Fruit fly (Drosophila melanogaster): Measurements from ENCODE around the gene CG13144.

Gene CG13144

DNA sequence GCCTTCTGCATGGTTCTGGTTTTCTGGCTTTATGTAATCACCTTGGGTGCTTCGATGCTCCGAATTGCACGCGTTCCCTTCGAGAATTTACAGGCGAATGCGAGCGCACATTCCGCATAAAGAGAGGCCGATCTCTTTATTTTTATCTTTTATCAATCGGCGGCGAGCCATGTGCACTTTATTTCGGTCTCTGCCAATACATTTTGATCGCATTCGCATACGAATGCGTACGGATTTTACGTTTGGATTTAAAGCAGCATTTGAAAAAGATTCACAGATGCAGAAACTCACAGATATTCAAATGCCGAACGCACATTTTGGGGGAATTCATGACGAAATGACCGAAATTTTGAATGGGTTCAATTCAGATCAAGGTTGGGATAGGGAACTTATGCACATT lies at the start of gene CG13144:
Gene CG13144, minus strand, starts transcription at position 101 of the 400 bp plus-strand sequence.
- TF ChIP-seq usp (GFP tag; optimal IDR thresholded peaks at IDR 0.05) (no peak), Dll (optimal IDR thresholded peaks at IDR 0.05) (no peak), pan (optimal IDR thresholded peaks at IDR 0.05) (no peak), CG8478 (optimal IDR thresholded peaks at IDR 0.05) (no peak), EcR (GFP tag; optimal IDR thresholded peaks at IDR 0.05) (no peak), psq (optimal IDR thresholded peaks at IDR 0.05) (no peak)

dm6 chr2L:10539360-10539759 lies 48.1 kb upstream of the CG13144 start:
- TF ChIP-seq Dll (optimal IDR thresholded peaks at IDR 0.05) (no peak), pan (optimal IDR thresholded peaks at IDR 0.05) (no peak), EcR (GFP tag; optimal IDR thresholded peaks at IDR 0.05) (no peak), usp (GFP tag; optimal IDR thresholded peaks at IDR 0.05) (no peak), psq (optimal IDR thresholded peaks at IDR 0.05) (no peak), CG8478 (optimal IDR thresholded peaks at IDR 0.05) (no peak)

dm6 chr2L:10534022-10534421 lies 42.8 kb upstream of the CG13144 start, which contains the start of gene CG18302:
Gene CG18302 (plus strand): TSS chr2L:10534322.
- TF ChIP-seq usp (GFP tag; optimal IDR thresholded peaks at IDR 0.05) (no peak), pan (optimal IDR thresholded peaks at IDR 0.05) (no peak), psq (optimal IDR thresholded peaks at IDR 0.05) (no peak), Dll (optimal IDR thresholded peaks at IDR 0.05) (no peak), EcR (GFP tag; optimal IDR thresholded peaks at IDR 0.05) (no peak), CG8478 (optimal IDR thresholded peaks at IDR 0.05) (no peak)

- no peak for TF ChIP-seq CG8478 (optimal IDR thresholded peaks at IDR 0.05)
- no peak for TF ChIP-seq EcR (GFP tag; optimal IDR thresholded peaks at IDR 0.05)
- no peak for TF ChIP-seq Dll (optimal IDR thresholded peaks at IDR 0.05)
- TF ChIP-seq usp (GFP tag; optimal IDR thresholded peaks at IDR 0.05): no peak
- TF ChIP-seq pan (optimal IDR thresholded peaks at IDR 0.05): no peak
- TF ChIP-seq psq (optimal IDR thresholded peaks at IDR 0.05): no peak
These were observed 40.3 kb upstream of the CG13144 start, which contains the start of gene CG18301 for dm6 chr2L:10531521-10531920. Gene CG18301 (plus strand): TSS chr2L:10531821.

DNA sequence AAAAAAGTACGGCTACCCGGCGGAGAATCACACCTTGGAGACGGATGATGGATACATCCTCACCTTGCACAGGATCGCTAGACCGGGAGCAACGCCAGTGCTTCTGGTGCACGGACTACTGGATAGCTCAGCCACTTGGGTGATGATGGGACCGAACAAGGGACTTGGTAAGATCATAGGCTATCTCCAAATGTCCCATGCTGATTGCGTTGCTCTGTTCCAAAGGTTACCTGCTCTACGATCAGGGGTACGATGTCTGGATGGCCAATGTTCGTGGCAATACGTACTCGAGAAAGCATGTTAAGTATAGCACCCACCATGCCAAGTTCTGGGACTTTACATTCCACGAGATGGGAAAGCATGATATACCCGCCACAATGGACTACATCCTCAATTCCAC lies 38.8 kb upstream of the CG13144 start:
- no peak for TF ChIP-seq Dll (optimal IDR thresholded peaks at IDR 0.05)
- TF ChIP-seq CG8478 (optimal IDR thresholded peaks at IDR 0.05): no peak
- TF ChIP-seq psq (optimal IDR thresholded peaks at IDR 0.05): no peak
- no peak for TF ChIP-seq EcR (GFP tag; optimal IDR thresholded peaks at IDR 0.05)
- no peak for TF ChIP-seq pan (optimal IDR thresholded peaks at IDR 0.05)
- TF ChIP-seq usp (GFP tag; optimal IDR thresholded peaks at IDR 0.05): no peak

DNA sequence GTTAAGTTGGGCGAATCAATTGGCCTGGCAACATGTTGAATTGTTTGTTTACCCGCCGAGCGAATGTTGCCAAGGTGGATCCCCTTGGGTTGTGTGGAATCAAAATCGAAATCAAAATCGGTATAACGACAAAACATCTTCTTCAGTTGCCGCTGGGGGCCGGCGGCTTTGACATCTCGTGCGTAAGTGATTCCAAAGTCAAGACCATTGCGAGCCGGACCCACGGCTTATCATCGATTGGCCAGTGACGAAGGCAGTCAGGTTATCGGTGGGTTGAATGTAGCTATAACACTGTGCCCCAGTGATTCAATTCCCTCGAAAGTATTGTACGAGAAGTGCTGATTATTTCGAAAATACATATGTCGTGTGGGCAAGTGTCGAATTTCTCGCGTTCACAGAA lies 37.7 kb upstream of the CG13144 start:
- TF ChIP-seq pan (optimal IDR thresholded peaks at IDR 0.05) (no peak), Dll (optimal IDR thresholded peaks at IDR 0.05) (no peak), psq (optimal IDR thresholded peaks at IDR 0.05) (no peak), EcR (GFP tag; optimal IDR thresholded peaks at IDR 0.05) (no peak), CG8478 (optimal IDR thresholded peaks at IDR 0.05) (no peak), usp (GFP tag; optimal IDR thresholded peaks at IDR 0.05) (no peak)

dm6 chr2L:10526953-10527584 lies 35.8 kb upstream of the CG13144 start, which contains the start of gene Lip4:
Gene Lip4 (plus strand): TSS chr2L:10527572.
- TF ChIP-seq usp (GFP tag; optimal IDR thresholded peaks at IDR 0.05): no peak
- TF ChIP-seq pan (optimal IDR thresholded peaks at IDR 0.05): no peak
- no peak for TF ChIP-seq CG8478 (optimal IDR thresholded peaks at IDR 0.05)
- no peak for TF ChIP-seq EcR (GFP tag; optimal IDR thresholded peaks at IDR 0.05)
- TF ChIP-seq Dll (optimal IDR thresholded peaks at IDR 0.05): no peak
- TF ChIP-seq psq (optimal IDR thresholded peaks at IDR 0.05): no peak

- no peak for TF ChIP-seq Dll (optimal IDR thresholded peaks at IDR 0.05)
- no peak for TF ChIP-seq EcR (GFP tag; optimal IDR thresholded peaks at IDR 0.05)
- TF ChIP-seq psq (optimal IDR thresholded peaks at IDR 0.05): no peak
- TF ChIP-seq pan (optimal IDR thresholded peaks at IDR 0.05): no peak
- TF ChIP-seq CG8478 (optimal IDR thresholded peaks at IDR 0.05): no peak
- no peak for TF ChIP-seq usp (GFP tag; optimal IDR thresholded peaks at IDR 0.05)
These were observed 31.1 kb upstream of the CG13144 start for dm6 chr2L:10522174-10522893.

dm6 chr2L:10519225-10519624 lies 28.0 kb upstream of the CG13144 start:
- TF ChIP-seq EcR (GFP tag; optimal IDR thresholded peaks at IDR 0.05) (no peak), pan (optimal IDR thresholded peaks at IDR 0.05) (no peak), psq (optimal IDR thresholded peaks at IDR 0.05) (no peak), usp (GFP tag; optimal IDR thresholded peaks at IDR 0.05) (no peak), Dll (optimal IDR thresholded peaks at IDR 0.05) (no peak)

DNA sequence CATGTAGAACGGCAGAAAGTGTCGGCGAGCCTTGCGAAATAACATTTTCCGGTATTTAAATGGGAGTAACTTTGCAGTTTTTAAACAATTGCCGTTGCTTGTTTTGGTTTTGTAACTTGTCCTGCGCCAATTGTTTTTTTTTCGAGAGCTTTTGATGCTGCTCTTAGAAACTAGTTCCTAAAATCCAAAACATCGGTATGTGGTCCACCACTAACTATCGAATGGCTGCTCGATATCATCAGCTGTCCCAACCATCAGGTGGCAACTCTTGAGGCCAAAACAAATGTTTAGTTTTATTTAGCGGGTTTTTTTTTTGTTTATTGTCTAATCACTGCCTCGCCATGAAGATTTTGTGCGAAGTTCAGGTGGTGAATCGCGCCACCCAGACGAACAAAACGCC lies 25.8 kb upstream of the CG13144 start, which contains the start of the genes Fatp1 and Lrr47:
Gene Fatp1, minus strand, starts transcription at position 134 of the 400 bp plus-strand sequence.
Gene Lrr47, plus strand, starts transcription at position 251 of the 400 bp plus-strand sequence.
- no peak for TF ChIP-seq CG8478 (optimal IDR thresholded peaks at IDR 0.05)
- no peak for TF ChIP-seq EcR (GFP tag; optimal IDR thresholded peaks at IDR 0.05)
- no peak for TF ChIP-seq psq (optimal IDR thresholded peaks at IDR 0.05)
- no peak for TF ChIP-seq usp (GFP tag; optimal IDR thresholded peaks at IDR 0.05)

- TF ChIP-seq usp (GFP tag; optimal IDR thresholded peaks at IDR 0.05): no peak
- no peak for TF ChIP-seq psq (optimal IDR thresholded peaks at IDR 0.05)
These were observed 25.3 kb upstream of the CG13144 start for dm6 chr2L:10516470-10517048.
